Fruit fly (Drosophila melanogaster) whole organism, embryonic: ENCODE measurements around the gene CG31189.

ENCODE experiments used
- BEAF-32 ChIP-seq: fragments of 200-800 bp; sonication (Bioruptor generic); optimal IDR thresholded peaks from 3 replicates; lab custom pipeline; 2017; ENCODE audit warnings: missing biosample characterization, missing genetic modification characterization, mild to moderate bottlenecking, moderate library complexity, missing genetic modification reagents
- Blimp-1 ChIP-seq: fragments of 200-800 bp; sonication (Bioruptor generic); optimal IDR thresholded peaks from 3 replicates; lab custom pipeline; 2018; ENCODE audit warnings: missing biosample characterization, missing genetic modification characterization, mild to moderate bottlenecking, moderate library complexity, missing genetic modification reagents
- C15 ChIP-seq: fragments of 200-800 bp; sonication (Bioruptor generic); IDR thresholded peaks from 3 replicates; pipeline ENCODE4 v1.3.6; 2022; ENCODE audit warnings: missing biosample characterization, missing genetic modification characterization
- CG10462 ChIP-seq: fragments of 200-800 bp; sonication (Bioruptor generic); optimal IDR thresholded peaks from 2 replicates; lab custom pipeline; 2016; ENCODE audit warnings: missing biosample characterization, missing genetic modification characterization
- CG10979 ChIP-seq: fragments of 200-800 bp; sonication (Bioruptor generic); optimal IDR thresholded peaks from 2 replicates; lab custom pipeline; 2018; ENCODE audit warnings: missing biosample characterization, mild to moderate bottlenecking, missing genetic modification characterization, moderate library complexity
- CG11398 ChIP-seq: fragments of 200-800 bp; sonication (Bioruptor generic); optimal IDR thresholded peaks from 2 replicates; lab custom pipeline; 2016; ENCODE audit warnings: missing biosample characterization, missing genetic modification characterization
- CG13123 ChIP-seq: fragments of 200-800 bp; sonication (Bioruptor generic); optimal IDR thresholded peaks from 2 replicates; lab custom pipeline; 2016; ENCODE audit warnings: missing biosample characterization, missing genetic modification characterization
- CG13624 ChIP-seq: fragments of 200-800 bp; sonication (Bioruptor generic); optimal IDR thresholded peaks from 2 replicates; lab custom pipeline; 2016; ENCODE audit warnings: missing biosample characterization, missing genetic modification characterization
- CG15011 ChIP-seq: fragments of 200-800 bp; sonication (Bioruptor generic); optimal IDR thresholded peaks from 3 replicates; lab custom pipeline; 2018; ENCODE audit warnings: missing biosample characterization, mild to moderate bottlenecking, missing genetic modification characterization
- CG17186 ChIP-seq: fragments of 200-800 bp; sonication (Bioruptor generic); optimal IDR thresholded peaks from 3 replicates; lab custom pipeline; 2017; ENCODE audit warnings: missing biosample characterization, missing genetic modification reagents, missing genetic modification characterization
- CG17912 ChIP-seq: fragments of 200-800 bp; sonication (Bioruptor generic); optimal IDR thresholded peaks from 2 replicates; lab custom pipeline; 2018; ENCODE audit warnings: missing biosample characterization, mild to moderate bottlenecking, missing genetic modification characterization
- CG18011 ChIP-seq: fragments of 200-800 bp; sonication (Bioruptor generic); optimal IDR thresholded peaks from 2 replicates; lab custom pipeline; 2017; ENCODE audit warnings: missing biosample characterization, missing genetic modification characterization, mild to moderate bottlenecking, moderate library complexity, missing genotype
- CG2129 ChIP-seq: fragments of 200-800 bp; sonication (Bioruptor generic); IDR thresholded peaks from 2 replicates; pipeline ENCODE4 v1.3.6; 2022; ENCODE audit warnings: missing biosample characterization, missing genetic modification characterization; ENCODE audit not compliant: partially characterized antibody
- CG2712 ChIP-seq: fragments of 200-800 bp; optimal IDR thresholded peaks from 3 replicates; lab custom pipeline; 2019; ENCODE audit warnings: missing biosample characterization, mild to moderate bottlenecking, missing genetic modification characterization, moderate library complexity
- CG6765 ChIP-seq: fragments of 200-800 bp; sonication (Bioruptor generic); optimal IDR thresholded peaks from 3 replicates; lab custom pipeline; 2017; ENCODE audit warnings: missing biosample characterization, mild to moderate bottlenecking, missing genetic modification characterization
- CG6791 ChIP-seq: fragments of 200-800 bp; sonication (Bioruptor generic); IDR thresholded peaks from 3 replicates; pipeline ENCODE4 v1.3.6; 2022; ENCODE audit warnings: missing biosample characterization, missing genetic modification characterization; ENCODE audit not compliant: partially characterized antibody
- CG8290 ChIP-seq, 3 experiments: fragments of 200-800 bp; sonication (Bioruptor generic); optimal IDR thresholded peaks; 2 replicates each; lab custom pipeline; 2016 to 2019; ENCODE audit warnings: missing biosample characterization in 3 of 3, missing genetic modification characterization in 3 of 3, mild to moderate bottlenecking in 2 of 3, moderate library complexity in 1 of 3
- CG8924 ChIP-seq: fragments of 200-800 bp; optimal IDR thresholded peaks from 3 replicates; lab custom pipeline; 2019; ENCODE audit warnings: missing biosample characterization, mild to moderate bottlenecking, missing genetic modification characterization, moderate library complexity
- CG9876 ChIP-seq: fragments of 200-800 bp; sonication (Bioruptor generic); optimal IDR thresholded peaks from 2 replicates; lab custom pipeline; 2016; ENCODE audit warnings: missing biosample characterization, missing genetic modification characterization
- Deaf1 ChIP-seq: fragments of 200-800 bp; optimal IDR thresholded peaks from 3 replicates; lab custom pipeline; 2019; ENCODE audit warnings: missing biosample characterization, mild to moderate bottlenecking, missing genetic modification characterization, moderate library complexity
- Dek ChIP-seq: fragments of 200-800 bp; sonication (Bioruptor generic); optimal IDR thresholded peaks from 3 replicates; lab custom pipeline; 2019; ENCODE audit warnings: missing biosample characterization, mild to moderate bottlenecking, missing genetic modification characterization, moderate library complexity
- H2.0 ChIP-seq: fragments of 200-800 bp; sonication (Bioruptor generic); IDR thresholded peaks from 2 replicates; pipeline ENCODE4 v1.3.6; 2022; ENCODE audit warnings: missing biosample characterization, missing genetic modification characterization
- HLHmδ ChIP-seq: fragments of 200-800 bp; sonication (Bioruptor generic); optimal IDR thresholded peaks from 2 replicates; lab custom pipeline; 2018; ENCODE audit warnings: missing biosample characterization, mild to moderate bottlenecking, missing genetic modification characterization, moderate library complexity
- Hr39 ChIP-seq: fragments of >200 bp; optimal IDR thresholded peaks from 2 replicates; lab custom pipeline; 2017
- Hr51 ChIP-seq, 2 experiments: fragments of 200-800 bp; sonication (Bioruptor generic); optimal IDR thresholded peaks; 2 replicates in 1 of 2; 3 replicates in 1 of 2; lab custom pipeline; 2016 to 2018; ENCODE audit warnings: missing biosample characterization in 2 of 2, missing genetic modification characterization in 2 of 2, mild to moderate bottlenecking in 1 of 2, moderate library complexity in 1 of 2
- Kr ChIP-seq: fragments of 200-800 bp; sonication (Bioruptor generic); optimal IDR thresholded peaks from 2 replicates; lab custom pipeline; 2017; ENCODE audit warnings: missing biosample characterization, mild to moderate bottlenecking, missing genetic modification characterization
- Neu2 ChIP-seq: fragments of 200-800 bp; sonication (Bioruptor generic); optimal IDR thresholded peaks from 3 replicates; lab custom pipeline; 2016; ENCODE audit warnings: missing biosample characterization, missing genetic modification characterization, borderline replicate concordance
- Oli ChIP-seq: fragments of 200-800 bp; sonication (Bioruptor generic); optimal IDR thresholded peaks from 2 replicates; lab custom pipeline; 2018; ENCODE audit warnings: missing biosample characterization, mild to moderate bottlenecking, missing genetic modification characterization, moderate library complexity
- Opbp ChIP-seq: fragments of 200-800 bp; sonication (Bioruptor generic); IDR thresholded peaks from 3 replicates; pipeline ENCODE4 v1.3.6; 2022; ENCODE audit warnings: missing biosample characterization, missing genetic modification characterization; ENCODE audit not compliant: partially characterized antibody
- Optix ChIP-seq: fragments of 200-800 bp; sonication (Bioruptor generic); IDR thresholded peaks from 3 replicates; pipeline ENCODE4 v1.3.6; 2022; ENCODE audit warnings: missing biosample characterization, missing genetic modification characterization
- Scr ChIP-seq: fragments of 200-800 bp; sonication (Bioruptor generic); IDR thresholded peaks from 2 replicates; pipeline ENCODE4 v1.3.6; 2022; ENCODE audit warnings: missing biosample characterization, missing genetic modification characterization; ENCODE audit not compliant: partially characterized antibody
- Sry-δ ChIP-seq: fragments of 200-800 bp; sonication (Bioruptor generic); optimal IDR thresholded peaks from 2 replicates; lab custom pipeline; 2016; ENCODE audit warnings: missing biosample characterization, missing genetic modification characterization
- chm ChIP-seq: fragments of 200-800 bp; sonication (Bioruptor generic); IDR thresholded peaks from 2 replicates; pipeline ENCODE4 v1.3.6; 2022; ENCODE audit warnings: missing biosample characterization, missing genetic modification characterization
- fd102C ChIP-seq: fragments of 200-800 bp; sonication (Bioruptor generic); optimal IDR thresholded peaks from 2 replicates; lab custom pipeline; 2018; ENCODE audit warnings: missing biosample characterization, mild to moderate bottlenecking, missing genetic modification characterization, moderate library complexity
- grau ChIP-seq: fragments of 200-800 bp; optimal IDR thresholded peaks from 3 replicates; lab custom pipeline; 2019; ENCODE audit warnings: missing biosample characterization, mild to moderate bottlenecking, missing genetic modification characterization, moderate library complexity
- gsb-n ChIP-seq: fragments of 200-800 bp; sonication (Bioruptor generic); optimal IDR thresholded peaks from 3 replicates; lab custom pipeline; 2018; ENCODE audit warnings: missing biosample characterization, mild to moderate bottlenecking, missing genetic modification characterization
- hkb ChIP-seq, 2 experiments: fragments of 200-800 bp in 1 of 2; fragments of >200 bp in 1 of 2; sonication (Bioruptor generic) in 1 of 2; IDR thresholded peaks in 1 of 2; optimal IDR thresholded peaks in 1 of 2; 2 replicates each; pipeline versions ENCODE4 v1.3.6 to Lab custom; 2017 to 2022; ENCODE audit warnings: missing biosample characterization in 1 of 2, missing genetic modification characterization in 1 of 2
- kah ChIP-seq: fragments of 200-800 bp; sonication (Bioruptor generic); optimal IDR thresholded peaks from 2 replicates; lab custom pipeline; 2018; ENCODE audit warnings: missing biosample characterization, mild to moderate bottlenecking, missing genetic modification characterization
- mirr ChIP-seq: fragments of 200-800 bp; sonication (Bioruptor generic); optimal IDR thresholded peaks from 3 replicates; lab custom pipeline; 2018; ENCODE audit warnings: missing biosample characterization, mild to moderate bottlenecking, missing genetic modification characterization
- nerfin-2 ChIP-seq: fragments of 200-800 bp; sonication (Bioruptor generic); IDR thresholded peaks from 2 replicates; pipeline ENCODE4 v1.3.6; 2022; ENCODE audit warnings: missing biosample characterization, missing genetic modification characterization; ENCODE audit not compliant: partially characterized antibody
- org-1 ChIP-seq: fragments of 200-800 bp; sonication (Bioruptor generic); optimal IDR thresholded peaks from 2 replicates; lab custom pipeline; 2017; ENCODE audit warnings: missing biosample characterization, missing genetic modification characterization
- pita ChIP-seq: fragments of 200-800 bp; sonication (Bioruptor generic); optimal IDR thresholded peaks from 2 replicates; lab custom pipeline; 2017; ENCODE audit warnings: missing biosample characterization, mild to moderate bottlenecking, missing genetic modification characterization
- sr ChIP-seq: fragments of 200-800 bp; sonication (Bioruptor generic); IDR thresholded peaks from 3 replicates; pipeline ENCODE4 v1.3.6; 2022; ENCODE audit warnings: missing biosample characterization, missing genetic modification characterization
- sug ChIP-seq: fragments of 200-800 bp; optimal IDR thresholded peaks from 2 replicates; lab custom pipeline; 2019; ENCODE audit warnings: missing biosample characterization, mild to moderate bottlenecking, missing genetic modification characterization, moderate library complexity
- trem ChIP-seq: fragments of 200-800 bp; optimal IDR thresholded peaks from 3 replicates; lab custom pipeline; 2019; ENCODE audit warnings: missing biosample characterization, mild to moderate bottlenecking, missing genetic modification characterization, moderate library complexity
- tup ChIP-seq: fragments of 200-800 bp; sonication (Bioruptor generic); optimal IDR thresholded peaks from 2 replicates; lab custom pipeline; 2016; ENCODE audit warnings: missing biosample characterization, mild to moderate bottlenecking, missing genetic modification characterization, moderate library complexity

The CG31189 gene

DNA sequence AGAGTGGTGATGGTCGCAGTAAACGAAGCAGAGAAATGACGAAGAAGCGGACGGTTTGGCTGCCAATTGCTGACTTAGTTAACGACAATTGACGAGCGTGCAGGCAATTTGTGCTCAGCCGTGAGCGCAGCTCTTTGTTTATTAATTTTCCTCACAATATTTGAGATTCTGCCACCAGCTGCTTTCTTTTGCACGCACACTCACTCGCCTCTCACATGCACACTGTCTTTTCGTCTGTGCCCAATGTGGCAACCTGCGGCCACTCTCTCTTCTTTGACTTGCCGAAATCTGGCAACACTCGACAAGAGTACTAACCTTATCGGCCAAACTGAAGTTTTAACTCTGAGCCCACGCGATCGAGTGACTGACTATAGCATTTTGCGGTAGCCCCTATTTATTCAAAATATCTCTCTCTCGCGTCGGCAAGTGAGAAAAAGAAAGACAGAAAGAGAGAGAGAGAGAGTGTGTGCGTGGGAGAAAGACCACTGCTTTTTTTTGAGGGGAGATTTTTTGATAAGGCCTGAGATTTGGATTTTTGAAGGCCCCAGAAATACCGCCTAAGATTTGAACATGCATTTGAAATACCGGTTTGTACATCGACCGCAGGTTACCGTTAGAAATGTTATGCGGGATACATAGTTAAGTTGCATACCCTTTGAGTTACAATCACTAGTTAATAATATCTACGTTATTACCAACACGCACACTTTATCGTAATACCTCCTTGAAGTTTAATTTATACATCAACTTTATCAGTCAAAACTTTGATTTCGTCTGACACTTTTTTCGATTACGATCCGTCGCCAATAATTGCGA lies 15.0 kb upstream of the CG31189 start, which contains the start of gene Mvl (continued):
- TF ChIP-seq C15 (GFP tag; lab: Robert Waterston, UW) (no peak), sr (peak; percentile 86), chm (GFP tag; lab: Robert Waterston, UW) (peak; percentile 55; the same call in 1 of the 2 replicates), H2.0 (GFP tag; lab: Robert Waterston, UW) (no peak), CG10979 (tag; lab: Kevin White, UChicago) (peak; percentile 5), tup (GFP tag; lab: Kevin White, UChicago) (no peak), fd102C (GFP tag; lab: Kevin White, UChicago) (no peak), CG11398 (GFP tag; lab: Kevin White, UChicago) (no peak), CG13624 (GFP tag; lab: Kevin White, UChicago) (peak; percentile 32), CG8290 (GFP tag; optimal IDR thresholded peaks at IDR 0.05; lab: Kevin White, UChicago) (peak; percentile 83), CG8290 (tag; optimal IDR thresholded peaks at IDR 0.05; lab: Kevin White, UChicago) (peak; percentile 60 to 70), trem (tag; lab: Kevin White, UChicago) (peak; percentile 56), Opbp (GFP tag; lab: Robert Waterston, UW) (0 out of 3 replicates have a peak, but pooled peaks have one; percentile 54), CG8924 (tag; lab: Kevin White, UChicago) (peak; percentile 22), Scr (GFP tag; lab: Robert Waterston, UW) (peak; percentile 27; the same call in 1 of the 2 replicates), Deaf1 (tag; lab: Kevin White, UChicago) (peak; percentile 38), Neu2 (no peak), Kr (GFP tag; lab: Kevin White, UChicago) (no peak), CG15011 (GFP tag; lab: Kevin White, UChicago) (no peak), CG18011 (GFP tag; lab: Kevin White, UChicago) (peak; percentile 3), Dek (tag; lab: Kevin White, UChicago) (no peak), CG9876 (GFP tag; lab: Kevin White, UChicago) (no peak), CG17186 (GFP tag; lab: Kevin White, UChicago) (peak; percentile 13), HLHmδ (peak; percentile 43), kah (GFP tag; lab: Kevin White, UChicago) (peak; percentile 26), gsb-n (tag; lab: Kevin White, UChicago) (no peak), sug (tag; lab: Kevin White, UChicago) (peak; percentile 62), CG6791 (GFP tag; lab: Robert Waterston, UW) (peak; percentile 59; the same call in 1 of the 3 replicates), pita (GFP tag; lab: Kevin White, UChicago) (no peak), CG2712 (tag; lab: Kevin White, UChicago) (peak; percentile 39), CG17912 (peak; percentile 23), mirr (GFP tag; lab: Kevin White, UChicago) (peak; percentile 30), CG13123 (GFP tag; lab: Kevin White, UChicago) (no peak), Oli (no peak), Blimp-1 (GFP tag; lab: Kevin White, UChicago) (peak; percentile 39), CG6765 (GFP tag; lab: Kevin White, UChicago) (peak; percentile 20), CG10462 (GFP tag; lab: Kevin White, UChicago) (no peak), hkb (optimal IDR thresholded peaks at IDR 0.05; lab: Kevin White, UChicago) (peak; percentile 54), hkb (GFP tag; IDR thresholded peaks at IDR 0.05; lab: Robert Waterston, UW) (0 out of 2 replicates have a peak, but pooled peaks have one; percentile 22), Hr39 (no peak), BEAF-32 (GFP tag; lab: Kevin White, UChicago) (peak; percentile 41), nerfin-2 (GFP tag; lab: Robert Waterston, UW) (peak; percentile 43; the same call in 1 of the 2 replicates), org-1 (no peak), grau (tag; lab: Kevin White, UChicago) (peak; percentile 4), Hr51 (GFP tag; optimal IDR thresholded peaks at IDR 0.05; lab: Kevin White, UChicago) (no peak), Optix (GFP tag; lab: Robert Waterston, UW) (no peak), CG2129 (GFP tag; lab: Robert Waterston, UW) (no peak), Sry-δ (GFP tag; lab: Kevin White, UChicago) (peak; percentile 38)
